Fruit fly (Drosophila melanogaster) whole organism, embryonic: ENCODE measurements around the gene APP-BP1.

Experiments used
- ATbp ChIP-seq: fragments of 200-800 bp; sonication (Bioruptor generic); optimal IDR thresholded peaks from 2 replicates; lab custom pipeline; 2017; ENCODE audit warnings: missing biosample characterization, mild to moderate bottlenecking, missing genetic modification characterization, missing genetic modification reagents
- Abd-B ChIP-seq: fragments of 200-800 bp; sonication (Bioruptor generic); optimal IDR thresholded peaks from 2 replicates; lab custom pipeline; 2018; ENCODE audit warnings: missing biosample characterization, mild to moderate bottlenecking, missing genetic modification characterization, moderate library complexity
- Ada2b ChIP-seq: fragments of 200-800 bp; sonication (Bioruptor generic); IDR thresholded peaks from 2 replicates; pipeline ENCODE4 v1.3.6; 2022; ENCODE audit warnings: missing biosample characterization, missing genetic modification characterization
- Bdp1 ChIP-seq: fragments of 200-800 bp; sonication (Bioruptor generic); optimal IDR thresholded peaks from 3 replicates; lab custom pipeline; 2016; ENCODE audit warnings: missing biosample characterization, missing genetic modification characterization
- CG10979 ChIP-seq: fragments of 200-800 bp; sonication (Bioruptor generic); optimal IDR thresholded peaks from 2 replicates; lab custom pipeline; 2018; ENCODE audit warnings: missing biosample characterization, mild to moderate bottlenecking, missing genetic modification characterization, moderate library complexity
- CG11504 ChIP-seq: fragments of 200-800 bp; sonication (Bioruptor generic); optimal IDR thresholded peaks from 3 replicates; lab custom pipeline; 2019; ENCODE audit warnings: missing biosample characterization, mild to moderate bottlenecking, missing genetic modification characterization, moderate library complexity
- CG11560 ChIP-seq: fragments of 200-800 bp; sonication (Bioruptor generic); IDR thresholded peaks from 3 replicates; pipeline ENCODE4 v1.3.6; 2022; ENCODE audit warnings: missing biosample characterization, missing genetic modification characterization
- CG15269 ChIP-seq: fragments of 200-800 bp; sonication (Bioruptor generic); optimal IDR thresholded peaks from 2 replicates; lab custom pipeline; 2018; ENCODE audit warnings: missing biosample characterization, mild to moderate bottlenecking, missing genetic modification characterization, moderate library complexity
- CG2120 ChIP-seq: fragments of 200-800 bp; sonication (Bioruptor generic); optimal IDR thresholded peaks from 3 replicates; lab custom pipeline; 2016; ENCODE audit warnings: missing biosample characterization, missing genetic modification characterization
- CG2129 ChIP-seq: fragments of 200-800 bp; sonication (Bioruptor generic); IDR thresholded peaks from 2 replicates; pipeline ENCODE4 v1.3.6; 2022; ENCODE audit warnings: missing biosample characterization, missing genetic modification characterization; ENCODE audit not compliant: partially characterized antibody
- CG2202 ChIP-seq: fragments of 200-800 bp; sonication (Bioruptor generic); optimal IDR thresholded peaks from 2 replicates; lab custom pipeline; 2018; ENCODE audit warnings: missing biosample characterization, mild to moderate bottlenecking, missing genetic modification characterization
- CG2678 ChIP-seq: fragments of 200-800 bp; sonication (Bioruptor generic); optimal IDR thresholded peaks from 3 replicates; lab custom pipeline; 2019; ENCODE audit warnings: missing biosample characterization, mild to moderate bottlenecking, missing genetic modification characterization, moderate library complexity
- CG31365 ChIP-seq: fragments of 200-800 bp; sonication (Bioruptor generic); optimal IDR thresholded peaks from 2 replicates; lab custom pipeline; 2018; ENCODE audit warnings: missing biosample characterization, mild to moderate bottlenecking, missing genetic modification characterization
- CG31441 ChIP-seq: fragments of 200-800 bp; sonication (Bioruptor generic); IDR thresholded peaks from 2 replicates; pipeline ENCODE4 v1.3.6; 2022; ENCODE audit warnings: missing biosample characterization, missing genetic modification characterization
- CG3163 ChIP-seq: fragments of 200-800 bp; sonication (Bioruptor generic); optimal IDR thresholded peaks from 3 replicates; lab custom pipeline; 2016; ENCODE audit warnings: missing biosample characterization, missing genetic modification characterization
- CG4282 ChIP-seq: fragments of 200-800 bp; sonication (Bioruptor generic); optimal IDR thresholded peaks from 2 replicates; lab custom pipeline; 2016; ENCODE audit warnings: missing biosample characterization, missing genetic modification characterization
- CG7271 ChIP-seq: fragments of 200-800 bp; sonication (Bioruptor generic); optimal IDR thresholded peaks from 2 replicates; lab custom pipeline; 2018; ENCODE audit warnings: missing biosample characterization, mild to moderate bottlenecking, missing genetic modification characterization, moderate library complexity
- CG7839 ChIP-seq: fragments of 200-800 bp; sonication (Bioruptor generic); optimal IDR thresholded peaks from 3 replicates; lab custom pipeline; 2018; ENCODE audit warnings: missing biosample characterization, mild to moderate bottlenecking, missing genetic modification characterization, moderate library complexity
- CG7963 ChIP-seq: fragments of 200-800 bp; sonication (Bioruptor generic); IDR thresholded peaks from 3 replicates; pipeline ENCODE4 v1.3.6; 2022; ENCODE audit warnings: missing biosample characterization, missing genetic modification characterization; ENCODE audit not compliant: partially characterized antibody
- E2f1 ChIP-seq: fragments of 200-800 bp; sonication (Bioruptor generic); IDR thresholded peaks from 2 replicates; pipeline ENCODE4 v1.3.6; 2022; ENCODE audit warnings: missing biosample characterization, missing genetic modification characterization
- Ets65A ChIP-seq: fragments of 200-800 bp; sonication (Bioruptor generic); peaks from one replicate; lab custom pipeline; 2016; ENCODE audit warnings: missing biosample characterization, missing genetic modification characterization
- HLH4C ChIP-seq: fragments of 200-800 bp; sonication (Bioruptor generic); IDR thresholded peaks from 3 replicates; pipeline ENCODE4 v1.3.6; 2022; ENCODE audit warnings: missing biosample characterization, missing genetic modification characterization; ENCODE audit not compliant: partially characterized antibody
- Hsf ChIP-seq: fragments of 200-800 bp; sonication (Bioruptor generic); optimal IDR thresholded peaks from 3 replicates; lab custom pipeline; 2016; ENCODE audit warnings: missing biosample characterization, missing genetic modification characterization
- MESR4 ChIP-seq: fragments of 200-800 bp; sonication (Bioruptor generic); optimal IDR thresholded peaks from 2 replicates; lab custom pipeline; 2018; ENCODE audit warnings: missing biosample characterization, mild to moderate bottlenecking, missing genetic modification characterization, moderate library complexity
- Med ChIP-seq: fragments of 200-800 bp; sonication (Bioruptor generic); peaks from one replicate; lab custom pipeline; 2016; ENCODE audit warnings: missing biosample characterization, missing genetic modification characterization, mild to moderate bottlenecking, inconsistent platforms, moderate library complexity
- Meics ChIP-seq: fragments of 200-800 bp; sonication (Bioruptor generic); optimal IDR thresholded peaks from 2 replicates; lab custom pipeline; 2017; ENCODE audit warnings: missing biosample characterization, mild to moderate bottlenecking, missing genetic modification characterization
- PHDP ChIP-seq: fragments of 200-800 bp; sonication (Bioruptor generic); optimal IDR thresholded peaks from 3 replicates; lab custom pipeline; 2018; ENCODE audit warnings: missing biosample characterization, mild to moderate bottlenecking, missing genetic modification characterization, moderate library complexity
- Pdp1 ChIP-seq, 2 experiments: fragments of 200-800 bp; sonication (Bioruptor generic); optimal IDR thresholded peaks; 3 replicates each; lab custom pipeline; 2016; ENCODE audit warnings: missing biosample characterization in 2 of 2, missing genetic modification characterization in 2 of 2, mild to moderate bottlenecking in 1 of 2, moderate library complexity in 1 of 2
- Rfx ChIP-seq: fragments of 200-800 bp; sonication (Bioruptor generic); IDR thresholded peaks from 2 replicates; pipeline ENCODE4 v1.3.6; 2022; ENCODE audit warnings: missing biosample characterization, missing genetic modification characterization
- Sox102F ChIP-seq: fragments of 200-800 bp; sonication (Bioruptor generic); optimal IDR thresholded peaks from 2 replicates; lab custom pipeline; 2018; ENCODE audit warnings: missing biosample characterization, mild to moderate bottlenecking, missing genetic modification characterization, moderate library complexity
- Tbp ChIP-seq: fragments of >200 bp; optimal IDR thresholded peaks from 2 replicates; lab custom pipeline; 2018; ENCODE audit warnings: missing biosample characterization, missing genetic modification characterization
- Xrp1 ChIP-seq: fragments of 200-800 bp; sonication (Bioruptor generic); IDR thresholded peaks from 2 replicates; pipeline ENCODE4 v1.3.6; 2022; ENCODE audit warnings: missing biosample characterization, missing genetic modification characterization
- abd-A ChIP-seq: fragments of 200-800 bp; sonication (Bioruptor generic); optimal IDR thresholded peaks from 3 replicates; lab custom pipeline; 2019; ENCODE audit warnings: missing biosample characterization, mild to moderate bottlenecking, missing genetic modification characterization, moderate library complexity
- cad ChIP-seq: fragments of >200 bp; optimal IDR thresholded peaks from 2 replicates; lab custom pipeline; 2017; ENCODE audit warnings: missing biosample characterization, missing genetic modification characterization
- cato ChIP-seq: fragments of 200-800 bp; sonication (Bioruptor generic); optimal IDR thresholded peaks from 2 replicates; lab custom pipeline; 2016; ENCODE audit warnings: missing biosample characterization, missing genetic modification characterization, borderline replicate concordance
- chm ChIP-seq: fragments of 200-800 bp; sonication (Bioruptor generic); IDR thresholded peaks from 2 replicates; pipeline ENCODE4 v1.3.6; 2022; ENCODE audit warnings: missing biosample characterization, missing genetic modification characterization
- danr ChIP-seq: fragments of 200-800 bp; sonication (Bioruptor generic); IDR thresholded peaks from 2 replicates; pipeline ENCODE4 v1.3.6; 2022; ENCODE audit warnings: missing biosample characterization, missing genetic modification characterization
- dimm ChIP-seq: fragments of 200-800 bp; sonication (Bioruptor generic); IDR thresholded peaks from 2 replicates; pipeline ENCODE4 v1.3.6; 2022; ENCODE audit warnings: missing biosample characterization, missing genetic modification characterization
- emc ChIP-seq: fragments of 200-800 bp; sonication (Bioruptor generic); optimal IDR thresholded peaks from 2 replicates; lab custom pipeline; 2016; ENCODE audit warnings: missing biosample characterization, missing genetic modification characterization
- gem ChIP-seq: fragments of 200-800 bp; sonication (Bioruptor generic); optimal IDR thresholded peaks from 2 replicates; lab custom pipeline; 2019; ENCODE audit warnings: missing biosample characterization, mild to moderate bottlenecking, missing genetic modification characterization, moderate library complexity
- hth ChIP-seq: fragments of >200 bp; optimal IDR thresholded peaks from 2 replicates; lab custom pipeline; 2017; ENCODE audit warnings: inconsistent platforms
- lola ChIP-seq, 3 experiments: fragments of >200 bp in 2 of 3; fragments of 200-800 bp in 1 of 3; sonication (Bioruptor generic) in 1 of 3; optimal IDR thresholded peaks; 2 replicates each; lab custom pipeline; 2017 to 2019; ENCODE audit warnings: missing biosample characterization in 3 of 3, missing genetic modification characterization in 3 of 3, mild to moderate bottlenecking in 1 of 3, moderate library complexity in 1 of 3
- oc ChIP-seq: fragments of 200-800 bp; sonication (Bioruptor generic); optimal IDR thresholded peaks from 2 replicates; lab custom pipeline; 2018; ENCODE audit warnings: missing biosample characterization, mild to moderate bottlenecking, missing genetic modification characterization, moderate library complexity
- pan ChIP-seq, 4 experiments: fragments of >200 bp in 3 of 4; fragments of 200-800 bp in 1 of 4; sonication (Bioruptor generic) in 1 of 4; optimal IDR thresholded peaks in 3 of 4; IDR thresholded peaks in 1 of 4; 2 replicates each; pipeline versions ENCODE4 v1.3.6 to Lab custom; 2017 to 2022; ENCODE audit warnings: missing biosample characterization in 2 of 4, missing genetic modification characterization in 2 of 4, mixed read lengths in 1 of 4
- phol ChIP-seq: fragments of 200-800 bp; sonication (Bioruptor generic); optimal IDR thresholded peaks from 3 replicates; lab custom pipeline; 2018; ENCODE audit warnings: missing biosample characterization, mild to moderate bottlenecking, missing genetic modification characterization, moderate library complexity
- pita ChIP-seq: fragments of 200-800 bp; sonication (Bioruptor generic); optimal IDR thresholded peaks from 2 replicates; lab custom pipeline; 2017; ENCODE audit warnings: missing biosample characterization, mild to moderate bottlenecking, missing genetic modification characterization
- pum ChIP-seq: fragments of 200-800 bp; sonication (Bioruptor generic); optimal IDR thresholded peaks from 2 replicates; lab custom pipeline; 2016; ENCODE audit warnings: missing biosample characterization, missing genetic modification characterization
- repo ChIP-seq: fragments of 200-800 bp; sonication (Bioruptor generic); optimal IDR thresholded peaks from 2 replicates; lab custom pipeline; 2016; ENCODE audit warnings: missing biosample characterization, missing genetic modification characterization
- sna ChIP-seq: fragments of 200-800 bp; sonication (Bioruptor generic); IDR thresholded peaks from 2 replicates; pipeline ENCODE4 v1.3.6; 2022; ENCODE audit warnings: missing biosample characterization, missing genetic modification characterization; ENCODE audit not compliant: partially characterized antibody
- unpg ChIP-seq: fragments of 200-800 bp; sonication (Bioruptor generic); optimal IDR thresholded peaks from 3 replicates; lab custom pipeline; 2018; ENCODE audit warnings: missing biosample characterization, mild to moderate bottlenecking, missing genetic modification characterization, moderate library complexity

Gene APP-BP1

dm6 chr3L:11124439-11124838, 26.2 kb downstream of the APP-BP1 start (continued):
- peak; percentile 27 for TF ChIP-seq CG10979
- no peak for TF ChIP-seq CG11560 (tag; lab: Robert Waterston, UW)
- no peak for TF ChIP-seq pum (GFP tag; lab: Kevin White, UChicago)
- TF ChIP-seq CG2120 (GFP tag; lab: Kevin White, UChicago) = peak; percentile 36
- TF ChIP-seq Rfx (GFP tag; lab: Robert Waterston, UW) = 0 out of 2 replicates have a peak, but pooled peaks have one; percentile 20
- TF ChIP-seq oc (tag; lab: Kevin White, UChicago) = no peak
- no peak for TF ChIP-seq hth
- no peak for TF ChIP-seq abd-A
- TF ChIP-seq cato (GFP tag; lab: Kevin White, UChicago) = no peak
- peak; percentile 46 for TF ChIP-seq CG11504 (tag; lab: Kevin White, UChicago)
- no peak for TF ChIP-seq Tbp
- no peak for TF ChIP-seq danr
- TF ChIP-seq E2f1 (GFP tag; lab: Robert Waterston, UW) = no peak
- TF ChIP-seq HLH4C = no peak
- peak; percentile 52 for TF ChIP-seq gem (tag; lab: Kevin White, UChicago)
- peak; percentile 13 for TF ChIP-seq phol (tag; lab: Kevin White, UChicago)
- TF ChIP-seq pita (GFP tag; lab: Kevin White, UChicago) = no peak
- no peak for TF ChIP-seq cad (GFP tag; lab: Kevin White, UChicago)
- TF ChIP-seq CG7963 (GFP tag; lab: Robert Waterston, UW) = no peak
- TF ChIP-seq unpg (GFP tag; lab: Kevin White, UChicago) = peak; percentile 30
- TF ChIP-seq Abd-B = no peak
- TF ChIP-seq CG15269 (tag; lab: Kevin White, UChicago) = no peak
- TF ChIP-seq chm = no peak
- TF ChIP-seq CG31365 (tag; lab: Kevin White, UChicago) = no peak
- TF ChIP-seq CG4282 (GFP tag; lab: Kevin White, UChicago) = no peak
- no peak for TF ChIP-seq CG7271
- TF ChIP-seq CG31441 = peak; percentile 32; the same call in 1 of the 2 replicates
- TF ChIP-seq Meics (GFP tag; lab: Kevin White, UChicago) = no peak
- TF ChIP-seq Hsf (GFP tag; lab: Kevin White, UChicago) = no peak
- TF ChIP-seq Sox102F (GFP tag; lab: Kevin White, UChicago) = peak; percentile 6
- TF ChIP-seq emc = no peak
- TF ChIP-seq CG7839 (tag; lab: Kevin White, UChicago) = peak; percentile 17
- peak; percentile 79 for TF ChIP-seq Med (GFP tag; lab: Kevin White, UChicago)
- no peak for TF ChIP-seq repo (GFP tag; lab: Kevin White, UChicago)
- no peak for TF ChIP-seq ATbp
- TF ChIP-seq Bdp1 (GFP tag; lab: Kevin White, UChicago) = no peak
- no peak for TF ChIP-seq Ada2b
- peak; percentile 24 for TF ChIP-seq Ets65A (GFP tag; lab: Kevin White, UChicago)
- no peak for TF ChIP-seq MESR4 (GFP tag; lab: Kevin White, UChicago)
- no peak for TF ChIP-seq CG2129
- TF ChIP-seq pan (optimal IDR thresholded peaks at IDR 0.05; lab: Kevin White, UChicago) = no peak
- TF ChIP-seq pan (GFP tag; optimal IDR thresholded peaks at IDR 0.05 in 1 of 2, IDR thresholded peaks at IDR 0.05 in 1 of 2) = no peak
- TF ChIP-seq lola (GFP tag; optimal IDR thresholded peaks at IDR 0.05; lab: Kevin White, UChicago) = no peak
- TF ChIP-seq CG3163 (GFP tag; lab: Kevin White, UChicago) = no peak
- TF ChIP-seq CG2678 (tag; lab: Kevin White, UChicago) = peak; percentile 42
- TF ChIP-seq Xrp1 = peak; percentile 8; the same call in 1 of the 2 replicates
- peak; percentile 23 for TF ChIP-seq PHDP
- TF ChIP-seq dimm = no peak
- TF ChIP-seq CG2202 (tag; lab: Kevin White, UChicago) = no peak
- TF ChIP-seq Pdp1 (GFP tag; optimal IDR thresholded peaks at IDR 0.05; lab: Kevin White, UChicago) = peak in 1 of 2 experiments; percentile 2
- no peak for TF ChIP-seq sna (GFP tag; lab: Robert Waterston, UW)
